Worm (Caenorhabditis elegans) whole organism, L1 larva: ENCODE results near the gene Y71H2AM.25.

Experiments used
- C16A3.4 ChIP-seq: fragments of 150-350 bp; optimal IDR thresholded peaks from 2 replicates; lab custom pipeline; 2014; ENCODE audit warnings: missing biosample characterization, missing genetic modification characterization
- F16B12.6 ChIP-seq: fragments of 150-350 bp; optimal IDR thresholded peaks from 2 replicates; lab custom pipeline; 2014; ENCODE audit warnings: missing biosample characterization, missing genetic modification characterization
- alr-1 ChIP-seq: fragments of 200-800 bp; sonication (Bioruptor generic); optimal IDR thresholded peaks from 2 replicates; lab custom pipeline; 2018; ENCODE audit warnings: borderline replicate concordance, mild to moderate bottlenecking, missing genetic modification characterization, missing compliant biosample characterization
- aly-2 ChIP-seq: fragments of 150-350 bp; optimal IDR thresholded peaks from 2 replicates; lab custom pipeline; 2014; ENCODE audit warnings: missing biosample characterization, missing genetic modification characterization
- ama-1 ChIP-seq: fragments of 150-350 bp; optimal IDR thresholded peaks from 2 replicates; lab custom pipeline; 2014
- ceh-63 ChIP-seq: fragments of 200-800 bp; sonication (Bioruptor generic); optimal IDR thresholded peaks from 2 replicates; lab custom pipeline; 2018; ENCODE audit warnings: mild to moderate bottlenecking, missing genetic modification characterization, missing compliant biosample characterization
- ceh-88 ChIP-seq: fragments of 200-800 bp; sonication (Bioruptor generic); IDR thresholded peaks from 2 replicates; pipeline ENCODE4 v1.3.6; 2022; ENCODE audit warnings: missing genetic modification characterization, missing compliant biosample characterization
- ceh-90 ChIP-seq: sonication (generic microtip); optimal IDR thresholded peaks from 2 replicates; lab custom pipeline; 2016; ENCODE audit warnings: missing genetic modification characterization, missing compliant biosample characterization
- dpl-1 ChIP-seq, 3 experiments: fragments of 150-350 bp in 2 of 3; sonication (generic microtip) in 1 of 3; optimal IDR thresholded peaks; 2 replicates each; lab custom pipeline; 2014 to 2017; ENCODE audit warnings: missing biosample characterization in 3 of 3, missing genetic modification characterization in 3 of 3, missing genetic modification reagents in 3 of 3
- efl-1 ChIP-seq, 4 experiments: fragments of 150-350 bp; optimal IDR thresholded peaks in 3 of 4; peaks in 1 of 4; 1 replicate in 1 of 4; 2 replicates in 3 of 4; lab custom pipeline; 2014; ENCODE audit warnings: missing biosample characterization in 2 of 4, missing genetic modification characterization in 2 of 4, missing genetic modification reagents in 2 of 4
- efl-3 ChIP-seq: fragments of 200-800 bp; sonication (Bioruptor generic); optimal IDR thresholded peaks from 2 replicates; lab custom pipeline; 2018; ENCODE audit warnings: mild to moderate bottlenecking, missing genetic modification characterization, missing compliant biosample characterization
- egl-13 ChIP-seq: sonication (generic microtip); optimal IDR thresholded peaks from 2 replicates; lab custom pipeline; 2016; ENCODE audit warnings: missing genotype, missing genetic modification reagents, missing genetic modification characterization, missing compliant biosample characterization
- egl-27 ChIP-seq, 2 experiments: fragments of 150-350 bp in 1 of 2; sonication (generic microtip); optimal IDR thresholded peaks; 3 replicates each; lab custom pipeline; 2017 to 2018; ENCODE audit warnings: missing biosample characterization in 2 of 2, missing genetic modification characterization in 2 of 2, missing genetic modification reagents in 2 of 2
- elt-3 ChIP-seq, 6 experiments: fragments of 150-350 bp in 1 of 6; sonication (generic microtip); optimal IDR thresholded peaks; 2 replicates each; lab custom pipeline; 2017 to 2018; ENCODE audit warnings: missing biosample characterization in 6 of 6, missing genetic modification characterization in 6 of 6, inconsistent platforms in 1 of 6
- fkh-4 ChIP-seq: sonication (generic microtip); optimal IDR thresholded peaks from 2 replicates; lab custom pipeline; 2016; ENCODE audit warnings: missing compliant biosample characterization, missing genetic modification characterization, borderline replicate concordance
- fkh-8 ChIP-seq: sonication (generic microtip); optimal IDR thresholded peaks from 2 replicates; lab custom pipeline; 2016; ENCODE audit warnings: mild to moderate bottlenecking, missing genetic modification characterization, missing compliant biosample characterization
- fos-1 ChIP-seq: fragments of 150-350 bp; optimal IDR thresholded peaks from 2 replicates; lab custom pipeline; 2014; ENCODE audit warnings: missing biosample characterization, missing genetic modification characterization
- hlh-4 ChIP-seq: sonication (generic microtip); optimal IDR thresholded peaks from 2 replicates; lab custom pipeline; 2016; ENCODE audit warnings: mild to moderate bottlenecking, missing genetic modification characterization, missing compliant biosample characterization
- hpl-2 ChIP-seq: fragments of 150-350 bp; optimal IDR thresholded peaks from 2 replicates; lab custom pipeline; 2014; ENCODE audit warnings: missing biosample characterization, missing genetic modification reagents, missing genetic modification characterization
- isw-1 ChIP-seq: fragments of 200-800 bp; sonication (Bioruptor generic); IDR thresholded peaks from 2 replicates; pipeline ENCODE4 v1.3.6; 2022; ENCODE audit warnings: missing genetic modification characterization, missing compliant biosample characterization
- jun-1 ChIP-seq: fragments of 150-350 bp; optimal IDR thresholded peaks from 2 replicates; lab custom pipeline; 2014; ENCODE audit warnings: missing biosample characterization, missing genetic modification reagents, missing genetic modification characterization
- lin-14 ChIP-seq: fragments of 200-800 bp; sonication (Bioruptor generic); optimal IDR thresholded peaks from 2 replicates; lab custom pipeline; 2018; ENCODE audit warnings: mild to moderate bottlenecking, missing genetic modification characterization, moderate library complexity, missing compliant biosample characterization
- lin-15B ChIP-seq: fragments of 150-350 bp; sonication (generic microtip); optimal IDR thresholded peaks from 3 replicates; lab custom pipeline; 2014; ENCODE audit warnings: missing biosample characterization, missing genetic modification characterization
- lir-3 ChIP-seq: sonication (generic microtip); optimal IDR thresholded peaks from 2 replicates; lab custom pipeline; 2016; ENCODE audit warnings: mild to moderate bottlenecking, missing genetic modification characterization, moderate library complexity, missing compliant biosample characterization; ENCODE audit not compliant: poor library complexity
- mef-2 ChIP-seq: fragments of 150-350 bp; optimal IDR thresholded peaks from 2 replicates; lab custom pipeline; 2014; ENCODE audit warnings: missing biosample characterization, missing genetic modification characterization
- mep-1 ChIP-seq: fragments of 150-350 bp; optimal IDR thresholded peaks from 2 replicates; lab custom pipeline; 2014; ENCODE audit warnings: missing biosample characterization, missing genetic modification characterization
- nhr-11 ChIP-seq: fragments of 150-350 bp; optimal IDR thresholded peaks from 2 replicates; lab custom pipeline; 2014; ENCODE audit warnings: missing biosample characterization, missing genetic modification characterization
- nhr-12 ChIP-seq: sonication (generic microtip); optimal IDR thresholded peaks from 2 replicates; lab custom pipeline; 2017; ENCODE audit warnings: missing biosample characterization, missing genetic modification characterization
- nhr-19 ChIP-seq: fragments of 200-800 bp; sonication (Bioruptor generic); conservative IDR thresholded peaks from 2 replicates; pipeline ENCODE4 v1.3.6; 2022; ENCODE audit warnings: missing genetic modification characterization, missing compliant biosample characterization
- nhr-20 ChIP-seq: sonication (generic microtip); optimal IDR thresholded peaks from 2 replicates; lab custom pipeline; 2016; ENCODE audit warnings: mild to moderate bottlenecking, missing genetic modification characterization, missing compliant biosample characterization
- nhr-47 ChIP-seq: sonication (generic microtip); optimal IDR thresholded peaks from 2 replicates; lab custom pipeline; 2016; ENCODE audit warnings: mild to moderate bottlenecking, missing genetic modification characterization, moderate library complexity, missing compliant biosample characterization
- nhr-76 ChIP-seq: sonication (generic microtip); optimal IDR thresholded peaks from 2 replicates; lab custom pipeline; 2017; ENCODE audit warnings: missing biosample characterization, missing genetic modification characterization
- nhr-77 ChIP-seq: fragments of 150-350 bp; optimal IDR thresholded peaks from 2 replicates; lab custom pipeline; 2014; ENCODE audit warnings: missing biosample characterization, missing genetic modification characterization
- nhr-84 ChIP-seq: sonication (generic microtip); optimal IDR thresholded peaks from 2 replicates; lab custom pipeline; 2017; ENCODE audit warnings: missing biosample characterization, missing genetic modification characterization
- nhr-90 ChIP-seq: sonication (generic microtip); optimal IDR thresholded peaks from 2 replicates; lab custom pipeline; 2016; ENCODE audit warnings: mild to moderate bottlenecking, missing genetic modification characterization, missing compliant biosample characterization; ENCODE audit not compliant: poor library complexity
- pax-3 ChIP-seq: fragments of 200-800 bp; sonication (Bioruptor generic); optimal IDR thresholded peaks from 2 replicates; lab custom pipeline; 2018; ENCODE audit warnings: mild to moderate bottlenecking, missing genetic modification characterization, moderate library complexity, missing compliant biosample characterization
- pqm-1 ChIP-seq: sonication (generic microtip); optimal IDR thresholded peaks from 3 replicates; lab custom pipeline; 2017; ENCODE audit warnings: missing biosample characterization, missing genetic modification characterization
- rnt-1 ChIP-seq: sonication (generic microtip); optimal IDR thresholded peaks from 2 replicates; lab custom pipeline; 2016; ENCODE audit warnings: mild to moderate bottlenecking, missing genetic modification characterization, moderate library complexity, missing compliant biosample characterization
- skn-1 ChIP-seq: fragments of 150-350 bp; optimal IDR thresholded peaks from 2 replicates; lab custom pipeline; 2014; ENCODE audit warnings: missing biosample characterization, missing genetic modification characterization
- snpc-4 ChIP-seq: fragments of 150-350 bp; optimal IDR thresholded peaks from 2 replicates; lab custom pipeline; 2014; ENCODE audit warnings: missing biosample characterization, missing genetic modification characterization
- snu-23 ChIP-seq: sonication (generic microtip); optimal IDR thresholded peaks from 2 replicates; lab custom pipeline; 2016; ENCODE audit warnings: missing genetic modification characterization, missing compliant biosample characterization
- sox-4 ChIP-seq: sonication (generic microtip); optimal IDR thresholded peaks from 2 replicates; lab custom pipeline; 2016; ENCODE audit warnings: missing genetic modification characterization, missing compliant biosample characterization
- sptf-1 ChIP-seq: fragments of 150-350 bp; optimal IDR thresholded peaks from 2 replicates; lab custom pipeline; 2014; ENCODE audit warnings: missing biosample characterization, missing genetic modification characterization
- sup-37 ChIP-seq: fragments of 200-800 bp; sonication (Bioruptor generic); optimal IDR thresholded peaks from 2 replicates; lab custom pipeline; 2018; ENCODE audit warnings: mild to moderate bottlenecking, missing genetic modification characterization, missing compliant biosample characterization
- tlp-1 ChIP-seq: fragments of 150-350 bp; optimal IDR thresholded peaks from 2 replicates; lab custom pipeline; 2014; ENCODE audit warnings: missing biosample characterization, missing genetic modification characterization
- unc-130 ChIP-seq: fragments of 150-350 bp; optimal IDR thresholded peaks from 2 replicates; lab custom pipeline; 2017; ENCODE audit warnings: missing biosample characterization, missing genetic modification characterization, inconsistent platforms
- unc-30 ChIP-seq: sonication (generic microtip); optimal IDR thresholded peaks from 2 replicates; lab custom pipeline; 2017; ENCODE audit warnings: missing biosample characterization, missing genetic modification characterization
- unc-62 ChIP-seq: fragments of 150-350 bp; optimal IDR thresholded peaks from 2 replicates; lab custom pipeline; 2014; ENCODE audit warnings: missing biosample characterization, missing genetic modification reagents, missing genetic modification characterization
- unc-86 ChIP-seq: sonication (generic microtip); optimal IDR thresholded peaks from 2 replicates; lab custom pipeline; 2016; ENCODE audit warnings: missing genetic modification characterization, missing compliant biosample characterization
- unc-98 ChIP-seq: fragments of 200-800 bp; sonication (Bioruptor generic); IDR thresholded peaks from 2 replicates; pipeline ENCODE4 v1.3.6; 2022; ENCODE audit warnings: missing genetic modification characterization, missing compliant biosample characterization
- xbp-1 ChIP-seq: sonication (generic microtip); optimal IDR thresholded peaks from 2 replicates; lab custom pipeline; 2016; ENCODE audit warnings: missing genetic modification characterization, missing compliant biosample characterization
- zag-1 ChIP-seq: fragments of 150-350 bp; optimal IDR thresholded peaks from 2 replicates; lab custom pipeline; 2014; ENCODE audit warnings: missing biosample characterization, missing genetic modification characterization
- zip-4 ChIP-seq: fragments of 200-800 bp; sonication (Bioruptor generic); optimal IDR thresholded peaks from 2 replicates; lab custom pipeline; 2018; ENCODE audit warnings: mild to moderate bottlenecking, missing genetic modification characterization, moderate library complexity, missing compliant biosample characterization

The Y71H2AM.25 gene

DNA sequence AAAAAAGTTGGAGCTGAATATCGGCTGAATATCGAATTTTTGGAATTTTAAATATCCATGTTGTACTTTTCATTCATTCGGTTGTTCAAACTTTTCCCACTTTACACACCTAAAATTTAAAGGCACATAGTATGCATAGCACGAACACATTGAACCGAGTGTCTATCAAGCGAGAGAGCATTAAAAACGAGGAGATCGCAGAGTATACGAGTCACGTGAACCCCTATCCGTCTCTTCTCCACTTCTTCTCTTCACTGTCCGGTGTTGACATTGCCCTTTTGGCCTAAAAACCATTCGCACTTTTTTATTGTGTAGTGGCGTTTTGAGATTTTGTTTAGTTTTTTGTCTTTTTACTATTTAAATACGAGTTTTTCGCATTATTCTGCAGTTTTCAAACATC is 2.2 kb downstream of the Y71H2AM.25 start (continued):
- TF ChIP-seq hpl-2 (no peak), sptf-1 (no peak), efl-3 (GFP tag; lab: Kevin White, UChicago) (no peak), nhr-19 (peak; percentile 43), ceh-88 (GFP tag; lab: Robert Waterston, UW) (no peak), nhr-77 (no peak), unc-30 (no peak), unc-98 (GFP tag; lab: Robert Waterston, UW) (no peak), elt-3 (tag; optimal IDR thresholded peaks at IDR 0.05; lab: Kevin White, UChicago) (peak in 2 of 6 experiments; percentile 19 to 70), unc-130 (tag; lab: Kevin White, UChicago) (peak; percentile 45), ceh-63 (no peak), sup-37 (no peak), isw-1 (GFP tag; lab: Robert Waterston, UW) (no peak), lin-14 (peak; percentile 90), efl-1 (optimal IDR thresholded peaks at IDR 0.05; lab: Kevin White, UChicago) (peak; percentile 80), efl-1 (GFP tag; optimal IDR thresholded peaks at IDR 0.05 in 1 of 2; lab: Kevin White, UChicago) (peak; percentile 78 to 98), fos-1 (tag; lab: Kevin White, UChicago) (no peak), rnt-1 (tag; lab: Kevin White, UChicago) (no peak), skn-1 (peak; percentile 14), snu-23 (GFP tag; lab: Kevin White, UChicago) (peak; percentile 87), unc-62 (GFP tag; lab: Kevin White, UChicago) (no peak), ceh-90 (tag; lab: Kevin White, UChicago) (no peak), lir-3 (tag; lab: Kevin White, UChicago) (no peak), sox-4 (tag; lab: Kevin White, UChicago) (no peak), hlh-4 (no peak), C16A3.4 (tag; lab: Kevin White, UChicago) (peak; percentile 62), egl-13 (tag; lab: Kevin White, UChicago) (no peak), nhr-90 (tag; lab: Kevin White, UChicago) (peak; percentile 42), tlp-1 (tag; lab: Kevin White, UChicago) (no peak), alr-1 (tag; lab: Kevin White, UChicago) (no peak), dpl-1 (GFP tag; optimal IDR thresholded peaks at IDR 0.05; lab: Kevin White, UChicago) (peak; percentile 65 to 78 (median 77)), zag-1 (tag; lab: Kevin White, UChicago) (no peak), lin-15B (tag; lab: Kevin White, UChicago) (no peak), nhr-11 (tag; lab: Kevin White, UChicago) (no peak), nhr-12 (no peak), mep-1 (tag; lab: Kevin White, UChicago) (peak; percentile 86), xbp-1 (tag; lab: Kevin White, UChicago) (peak; percentile 46), fkh-4 (tag; lab: Kevin White, UChicago) (no peak), nhr-76 (no peak), aly-2 (no peak), jun-1 (tag; lab: Kevin White, UChicago) (peak; percentile 33), nhr-84 (tag; lab: Kevin White, UChicago) (no peak), nhr-20 (peak; percentile 68), F16B12.6 (peak; percentile 54), pqm-1 (tag; lab: Kevin White, UChicago) (no peak)

DNA sequence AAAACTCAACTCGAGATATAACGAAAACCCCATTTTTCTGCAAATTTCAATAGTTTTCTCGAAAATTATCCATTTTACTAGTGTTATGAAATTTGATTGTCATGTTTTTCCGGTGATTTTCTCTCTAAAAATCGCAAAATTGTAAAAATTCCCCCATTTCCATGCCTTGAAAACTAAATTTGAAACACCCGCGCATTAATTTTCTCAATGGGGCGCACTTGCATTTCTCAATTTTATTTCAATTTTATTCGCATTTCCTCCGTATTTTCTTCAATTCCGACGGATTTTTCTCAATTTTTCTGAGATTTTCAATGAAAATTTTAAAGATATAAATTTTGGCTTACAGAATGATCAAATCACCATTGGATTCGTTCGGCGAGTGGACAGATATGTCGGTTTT is 2.8 kb downstream of the Y71H2AM.25 start, which contains the start of gene Y71H2AM.3:
Y71H2AM.3 (plus strand) TSS at position 347 of the 400 bp plus-strand sequence.
- TF ChIP-seq jun-1 (tag; lab: Kevin White, UChicago) (peak; percentile 11), ama-1 (lab: Kevin White, UChicago) (peak; percentile 1), nhr-47 (tag; lab: Kevin White, UChicago) (peak; percentile 75), egl-27 (tag; optimal IDR thresholded peaks at IDR 0.05; lab: Kevin White, UChicago) (no peak), unc-98 (GFP tag; lab: Robert Waterston, UW) (no peak), mef-2 (tag; lab: Kevin White, UChicago) (no peak), unc-62 (GFP tag; lab: Kevin White, UChicago) (no peak), sox-4 (tag; lab: Kevin White, UChicago) (no peak), hpl-2 (no peak), fkh-8 (tag; lab: Kevin White, UChicago) (peak; percentile 40), snpc-4 (tag; lab: Kevin White, UChicago) (peak; percentile 4), F16B12.6 (peak; percentile 37), unc-86 (tag; lab: Kevin White, UChicago) (peak; percentile 23), mep-1 (tag; lab: Kevin White, UChicago) (peak; percentile 70), zip-4 (GFP tag; lab: Kevin White, UChicago) (peak; percentile 10), xbp-1 (tag; lab: Kevin White, UChicago) (peak; percentile 52), nhr-19 (peak; percentile 51), nhr-20 (peak; percentile 27), pax-3 (tag; lab: Kevin White, UChicago) (no peak), snu-23 (GFP tag; lab: Kevin White, UChicago) (peak; percentile 43)
